Fruit fly (Drosophila melanogaster): ENCODE measurements around the gene CG8219.

CG8219 gene

DNA sequence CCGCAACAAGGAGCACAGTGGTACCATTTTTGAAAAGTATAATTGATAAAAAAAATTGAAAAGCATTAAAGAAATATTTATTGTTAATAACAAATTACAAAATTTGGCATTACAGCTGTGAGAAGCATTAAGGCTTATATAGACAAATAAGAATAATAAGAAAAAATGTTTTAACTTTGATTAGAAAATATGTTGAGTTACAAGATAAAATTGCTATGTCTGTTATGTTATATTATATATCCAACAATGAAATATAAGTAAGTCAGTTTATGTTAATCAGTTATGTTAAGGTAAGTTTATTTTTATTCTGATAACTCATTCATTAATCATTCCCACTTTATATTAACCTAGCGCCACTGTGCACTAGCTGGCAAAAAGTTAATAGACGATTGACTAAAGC, 40.4 kb upstream of the CG8219 start:
- no peak for TF ChIP-seq CG14655 (GFP tag; optimal IDR thresholded peaks at IDR 0.05)
- no peak for TF ChIP-seq Pif1B (GFP tag; optimal IDR thresholded peaks at IDR 0.05)
- TF ChIP-seq rn (GFP tag; IDR thresholded peaks at IDR 0.05), result no peak
- TF ChIP-seq CG17806 (tag; optimal IDR thresholded peaks at IDR 0.05), result no peak
- no peak for TF ChIP-seq D1 (tag; optimal IDR thresholded peaks at IDR 0.05)
- no peak for TF ChIP-seq CG4496 (GFP tag; IDR thresholded peaks at IDR 0.05)
- no peak for TF ChIP-seq CG34367 (tag; optimal IDR thresholded peaks at IDR 0.05)
- no peak for TF ChIP-seq CG8301 (tag; optimal IDR thresholded peaks at IDR 0.05)
- no peak for TF ChIP-seq CG12605 (GFP tag; IDR thresholded peaks at IDR 0.05)
- no peak for TF ChIP-seq CG32121 (GFP tag; IDR thresholded peaks at IDR 0.05)
- TF ChIP-seq CG9948 (tag; optimal IDR thresholded peaks at IDR 0.05), result no peak
- no peak for TF ChIP-seq CG13204 (GFP tag; optimal IDR thresholded peaks at IDR 0.05)
- TF ChIP-seq fd96Ca (GFP tag; IDR thresholded peaks at IDR 0.05), result no peak
- TF ChIP-seq gl (tag; optimal IDR thresholded peaks at IDR 0.05), result no peak

DNA sequence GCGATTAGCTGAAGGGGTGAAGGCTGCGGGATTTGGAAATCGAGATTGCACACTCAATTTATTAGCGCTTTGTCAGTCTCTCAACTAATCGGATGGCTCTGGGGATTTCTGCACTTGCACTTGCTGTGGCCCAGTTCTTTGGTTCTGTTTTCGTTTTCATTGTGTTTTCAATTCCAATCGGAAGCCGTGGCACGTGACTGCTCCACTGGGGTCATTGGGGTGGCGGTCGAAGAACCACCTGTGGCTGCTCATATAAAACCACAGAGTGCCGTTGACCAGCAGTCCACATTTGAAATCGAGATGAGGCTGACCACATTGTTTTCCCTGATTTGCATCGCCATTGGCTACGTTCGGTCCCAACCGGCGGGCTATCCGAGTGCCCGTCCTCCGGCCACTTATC, 39.8 kb upstream of the CG8219 start, which contains the start of gene Cpr65Az:
Cpr65Az (plus strand) TSS at position 301 of the 400 bp plus-strand sequence.
- TF ChIP-seq CG17806 (tag; optimal IDR thresholded peaks at IDR 0.05), result no peak
- no peak for TF ChIP-seq fd96Ca (GFP tag; IDR thresholded peaks at IDR 0.05)
- no peak for TF ChIP-seq EcR (GFP tag; optimal IDR thresholded peaks at IDR 0.05)
- no peak for TF ChIP-seq gl (tag; optimal IDR thresholded peaks at IDR 0.05)
- TF ChIP-seq Ets98B (GFP tag; IDR thresholded peaks at IDR 0.05), result no peak
- TF ChIP-seq CG34367 (tag; optimal IDR thresholded peaks at IDR 0.05), result no peak
- no peak for TF ChIP-seq Pif1A (GFP tag; optimal IDR thresholded peaks at IDR 0.05)
- TF ChIP-seq CG12605 (GFP tag; IDR thresholded peaks at IDR 0.05), result no peak
- TF ChIP-seq CG8301 (tag; optimal IDR thresholded peaks at IDR 0.05), result no peak
- no peak for TF ChIP-seq Pif1B (GFP tag; optimal IDR thresholded peaks at IDR 0.05)
- no peak for TF ChIP-seq CG13204 (GFP tag; optimal IDR thresholded peaks at IDR 0.05)
- TF ChIP-seq D1 (tag; optimal IDR thresholded peaks at IDR 0.05), result no peak
- TF ChIP-seq CG8159 (tag; optimal IDR thresholded peaks at IDR 0.05), result no peak

DNA sequence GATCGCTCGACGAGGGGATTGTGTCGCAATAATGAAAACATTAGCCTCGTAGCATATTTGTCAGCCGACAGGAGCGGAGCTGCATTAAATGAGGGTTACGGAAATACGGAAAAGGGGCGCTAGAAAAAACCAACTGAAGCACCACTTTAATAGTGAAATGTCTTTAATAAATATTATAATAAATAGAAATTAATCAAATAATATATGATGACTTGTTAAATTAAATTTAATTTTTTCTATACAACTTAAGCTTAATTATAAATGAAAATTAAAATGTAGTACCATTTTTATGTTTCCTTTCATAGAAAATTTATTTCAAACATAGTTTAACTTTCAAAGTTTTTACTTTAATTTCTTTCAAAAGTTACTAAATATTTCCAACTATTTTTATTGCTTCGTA, 38.3 kb upstream of the CG8219 start:
- no peak for TF ChIP-seq rn (GFP tag; IDR thresholded peaks at IDR 0.05)
- no peak for TF ChIP-seq CG12605 (GFP tag; IDR thresholded peaks at IDR 0.05)
- TF ChIP-seq Ets98B (GFP tag; IDR thresholded peaks at IDR 0.05), result no peak
- no peak for TF ChIP-seq CG4496 (GFP tag; IDR thresholded peaks at IDR 0.05)
- no peak for TF ChIP-seq Snoo (tag; optimal IDR thresholded peaks at IDR 0.05)
- TF ChIP-seq EcR (GFP tag; optimal IDR thresholded peaks at IDR 0.05), result no peak
- TF ChIP-seq D1 (tag; optimal IDR thresholded peaks at IDR 0.05), result no peak
- no peak for TF ChIP-seq CG15710 (tag; optimal IDR thresholded peaks at IDR 0.05)
- TF ChIP-seq Pif1B (GFP tag; optimal IDR thresholded peaks at IDR 0.05), result no peak
- TF ChIP-seq fd96Ca (GFP tag; IDR thresholded peaks at IDR 0.05), result no peak
- no peak for TF ChIP-seq CG9948 (tag; optimal IDR thresholded peaks at IDR 0.05)
- no peak for TF ChIP-seq CG8301 (tag; optimal IDR thresholded peaks at IDR 0.05)
- TF ChIP-seq CG34367 (tag; optimal IDR thresholded peaks at IDR 0.05), result no peak

- TF ChIP-seq CG13204 (GFP tag; optimal IDR thresholded peaks at IDR 0.05), result no peak
- no peak for TF ChIP-seq CG32121 (GFP tag; IDR thresholded peaks at IDR 0.05)
- no peak for TF ChIP-seq CG9948 (tag; optimal IDR thresholded peaks at IDR 0.05)
- no peak for TF ChIP-seq fd96Ca (GFP tag; IDR thresholded peaks at IDR 0.05)
- no peak for TF ChIP-seq D1 (tag; optimal IDR thresholded peaks at IDR 0.05)
- no peak for TF ChIP-seq Ets98B (GFP tag; IDR thresholded peaks at IDR 0.05)
- TF ChIP-seq rn (GFP tag; IDR thresholded peaks at IDR 0.05), result no peak
- TF ChIP-seq CG17806 (tag; optimal IDR thresholded peaks at IDR 0.05), result no peak
- no peak for TF ChIP-seq CG12605 (GFP tag; IDR thresholded peaks at IDR 0.05)
Observed at dm6 chr3L:6162483-6163128, 37.7 kb upstream of the CG8219 start, which contains the start of gene Prdm13. Prdm13 (plus strand) TSS chr3L:6163127.

DNA sequence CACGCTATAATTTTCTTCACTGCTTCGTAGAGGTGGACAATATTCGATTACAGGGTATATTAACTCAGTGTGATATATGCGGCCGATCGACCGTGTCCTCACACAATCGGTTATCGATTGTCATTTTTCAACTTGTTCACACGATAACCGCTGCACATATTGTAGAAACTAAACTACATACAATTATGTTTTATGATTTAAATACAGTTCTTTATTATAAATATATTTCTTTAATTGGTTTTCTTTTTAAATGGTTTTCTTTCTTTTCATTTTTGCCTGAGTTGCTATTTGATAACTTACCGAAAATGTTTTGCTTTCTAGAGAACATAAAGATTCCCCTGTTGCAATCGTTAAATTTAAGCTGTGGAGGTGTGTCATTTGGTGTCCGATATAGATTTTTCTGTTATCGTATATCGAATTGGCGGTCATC, 26.4 kb upstream of the CG8219 start, which contains the start of the genes fmt and CG7376:
fmt (minus strand) TSS at position 55 of the 430 bp plus-strand sequence.
CG7376 (plus strand) TSS at position 423 of the 430 bp plus-strand sequence.
- TF ChIP-seq fd96Ca (GFP tag; IDR thresholded peaks at IDR 0.05) (no peak), CG9948 (tag; optimal IDR thresholded peaks at IDR 0.05) (peak; percentile 45)

dm6 chr3L:6181776-6182175, 18.5 kb upstream of the CG8219 start, which contains the start of gene CG10274:
CG10274 (minus strand) TSS chr3L:6181829.
- TF ChIP-seq CG14655 (GFP tag; optimal IDR thresholded peaks at IDR 0.05) (no peak), CG8301 (tag; optimal IDR thresholded peaks at IDR 0.05) (no peak), gl (tag; optimal IDR thresholded peaks at IDR 0.05) (no peak), Ets98B (GFP tag; IDR thresholded peaks at IDR 0.05) (no peak), CG34367 (tag; optimal IDR thresholded peaks at IDR 0.05) (no peak), Snoo (tag; optimal IDR thresholded peaks at IDR 0.05) (no peak), D1 (tag; optimal IDR thresholded peaks at IDR 0.05) (no peak), Pif1A (GFP tag; optimal IDR thresholded peaks at IDR 0.05) (no peak), CG15710 (tag; optimal IDR thresholded peaks at IDR 0.05) (peak; percentile 72), rn (GFP tag; IDR thresholded peaks at IDR 0.05) (no peak), CG4496 (GFP tag; IDR thresholded peaks at IDR 0.05) (peak; percentile 59; the same call in 2 of the 3 replicates), Pif1B (GFP tag; optimal IDR thresholded peaks at IDR 0.05) (no peak), CG8159 (tag; optimal IDR thresholded peaks at IDR 0.05) (no peak), CG10348 (GFP tag; IDR thresholded peaks at IDR 0.05) (no peak), CG17806 (tag; optimal IDR thresholded peaks at IDR 0.05) (peak; percentile 40), EcR (GFP tag; optimal IDR thresholded peaks at IDR 0.05) (no peak), CG13204 (GFP tag; optimal IDR thresholded peaks at IDR 0.05) (no peak), CG12605 (GFP tag; IDR thresholded peaks at IDR 0.05) (no peak), CG32121 (GFP tag; IDR thresholded peaks at IDR 0.05) (peak; percentile 17; the same call in 1 of the 2 replicates), fd96Ca (GFP tag; IDR thresholded peaks at IDR 0.05) (no peak), CG9948 (tag; optimal IDR thresholded peaks at IDR 0.05) (peak; percentile 52)

All from whole organism, pupa.